Worm (Caenorhabditis elegans) whole organism, late embryonic: ENCODE data around the gene sec-3.

Experiments used
- F13H6.1 ChIP-seq: sonication (generic microtip); optimal IDR thresholded peaks from 2 replicates; lab custom pipeline; 2016; ENCODE audit warnings: missing genetic modification characterization, missing compliant biosample characterization
- nhr-11 ChIP-seq: fragments of 150-350 bp; optimal IDR thresholded peaks from 2 replicates; lab custom pipeline; 2014; ENCODE audit warnings: missing biosample characterization, missing genetic modification characterization
- nhr-232 ChIP-seq: sonication (generic microtip); optimal IDR thresholded peaks from 2 replicates; lab custom pipeline; 2016; ENCODE audit warnings: missing genetic modification characterization, missing compliant biosample characterization

DNA sequence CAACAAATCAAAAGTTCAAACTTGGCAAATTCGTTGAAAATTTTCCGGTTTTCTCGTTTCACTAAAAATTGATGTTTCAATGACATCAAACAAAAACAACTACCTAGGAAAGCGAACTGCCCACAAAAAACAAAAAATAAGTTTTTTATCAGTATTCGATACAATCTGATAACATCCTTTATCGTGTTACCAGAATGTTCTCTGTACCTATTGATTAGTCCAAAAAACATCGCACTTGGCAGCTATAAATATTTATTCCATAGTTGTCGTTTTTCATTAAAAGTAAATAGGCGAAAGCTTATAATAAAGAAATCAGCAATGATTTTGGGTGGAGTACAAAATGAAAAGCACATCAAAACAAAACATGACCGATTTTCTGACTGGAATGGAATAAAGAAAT is 17.6 kb upstream of the sec-3 start:
- no peak for TF ChIP-seq F13H6.1
- TF ChIP-seq nhr-11 (tag; lab: Kevin White, UChicago): no peak
- no peak for TF ChIP-seq nhr-232 (tag; lab: Kevin White, UChicago)
